Worm (Caenorhabditis elegans): ENCODE data around the gene phy-3.

ce11 chrV:16852002-16852401, 19.0 kb downstream of the phy-3 start, which contains the start of gene clec-37:
- TF ChIP-seq aly-2 (tag; optimal IDR thresholded peaks at IDR 0.05): no peak
- TF ChIP-seq mxl-2 (GFP tag; conservative IDR thresholded peaks at IDR 0.05): no peak
- TF ChIP-seq nhr-28 (tag; optimal IDR thresholded peaks at IDR 0.05): no peak
- TF ChIP-seq tra-1 (GFP tag; IDR thresholded peaks at IDR 0.05): no peak
- no peak for TF ChIP-seq T20F7.1 (GFP tag; optimal IDR thresholded peaks at IDR 0.05)
- no peak for TF ChIP-seq mes-2 (tag; optimal IDR thresholded peaks at IDR 0.05; ENCODE audit: poor library complexity, severe bottlenecking)
- TF ChIP-seq nhr-76 (tag; optimal IDR thresholded peaks at IDR 0.05): no peak
- no peak for TF ChIP-seq nhr-237 (tag; optimal IDR thresholded peaks at IDR 0.05)

All from whole organism, L4 larva.